Fruit fly (Drosophila melanogaster) whole organism, embryonic: ENCODE data around the gene CG31525.
A peak's percentile ranks its signal among the peaks of the same experiment; 100 is the strongest.

Experiments
- CG10366 ChIP-seq: fragments of 200-800 bp; sonication (Bioruptor generic); IDR thresholded peaks from 2 replicates; pipeline ENCODE4 v1.3.6; 2022; ENCODE audit warnings: missing biosample characterization, missing genetic modification characterization
- CG10462 ChIP-seq: fragments of 200-800 bp; sonication (Bioruptor generic); optimal IDR thresholded peaks from 2 replicates; lab custom pipeline; 2016; ENCODE audit warnings: missing biosample characterization, missing genetic modification characterization
- CG12155 ChIP-seq: fragments of 200-800 bp; sonication (Bioruptor generic); optimal IDR thresholded peaks from 3 replicates; lab custom pipeline; 2016; ENCODE audit warnings: missing biosample characterization, missing genetic modification characterization
- CG12219 ChIP-seq: fragments of 200-800 bp; sonication (Bioruptor generic); optimal IDR thresholded peaks from 3 replicates; lab custom pipeline; 2018; ENCODE audit warnings: missing biosample characterization, mild to moderate bottlenecking, missing genetic modification characterization
- CG12942 ChIP-seq: fragments of 200-800 bp; sonication (Bioruptor generic); optimal IDR thresholded peaks from 3 replicates; lab custom pipeline; 2016; ENCODE audit warnings: missing biosample characterization, missing genetic modification characterization
- CG14441 ChIP-seq: fragments of 200-800 bp; sonication (Bioruptor generic); IDR thresholded peaks from 2 replicates; pipeline ENCODE4 v1.3.6; 2022; ENCODE audit warnings: missing biosample characterization, missing genetic modification characterization
- CG14667 ChIP-seq: fragments of 200-800 bp; sonication (Bioruptor generic); IDR thresholded peaks from 2 replicates; pipeline ENCODE4 v1.3.6; 2022; ENCODE audit warnings: missing biosample characterization, missing genetic modification characterization
- CG14860 ChIP-seq: fragments of 200-800 bp; sonication (Bioruptor generic); IDR thresholded peaks from 3 replicates; pipeline ENCODE4 v1.3.6; 2022; ENCODE audit warnings: missing biosample characterization, missing genetic modification characterization; ENCODE audit not compliant: partially characterized antibody
- CG17186 ChIP-seq: fragments of 200-800 bp; sonication (Bioruptor generic); optimal IDR thresholded peaks from 3 replicates; lab custom pipeline; 2017; ENCODE audit warnings: missing biosample characterization, missing genetic modification reagents, missing genetic modification characterization
- CG17328 ChIP-seq: fragments of 200-800 bp; sonication (Bioruptor generic); IDR thresholded peaks from 2 replicates; pipeline ENCODE4 v1.3.6; 2022; ENCODE audit warnings: missing biosample characterization, missing genetic modification characterization
- CG1792 ChIP-seq: fragments of 200-800 bp; sonication (Bioruptor generic); optimal IDR thresholded peaks from 2 replicates; lab custom pipeline; 2016; ENCODE audit warnings: missing biosample characterization, missing genetic modification characterization
- CG18262 ChIP-seq: fragments of 200-800 bp; optimal IDR thresholded peaks from 3 replicates; lab custom pipeline; 2019; ENCODE audit warnings: missing biosample characterization, mild to moderate bottlenecking, missing genetic modification characterization, moderate library complexity
- CG34376 ChIP-seq: fragments of 200-800 bp; sonication (Bioruptor generic); optimal IDR thresholded peaks from 2 replicates; lab custom pipeline; 2018; ENCODE audit warnings: missing biosample characterization, mild to moderate bottlenecking, missing genetic modification characterization
- CG43689 ChIP-seq: fragments of 200-800 bp; sonication (Bioruptor generic); IDR thresholded peaks from 2 replicates; pipeline ENCODE4 v1.3.6; 2022; ENCODE audit warnings: missing biosample characterization, missing genetic modification characterization
- CG4424 ChIP-seq: fragments of 200-800 bp; sonication (Bioruptor generic); optimal IDR thresholded peaks from 3 replicates; lab custom pipeline; 2016; ENCODE audit warnings: missing biosample characterization, missing genetic modification characterization
- CG4707 ChIP-seq: fragments of 200-800 bp; sonication (Bioruptor generic); optimal IDR thresholded peaks from 2 replicates; lab custom pipeline; 2018; ENCODE audit warnings: missing biosample characterization, mild to moderate bottlenecking, missing genetic modification characterization, moderate library complexity
- CG4730 ChIP-seq: fragments of 200-800 bp; sonication (Bioruptor generic); IDR thresholded peaks from 2 replicates; pipeline ENCODE4 v1.3.6; 2022; ENCODE audit warnings: missing biosample characterization, missing genetic modification characterization
- CG6175 ChIP-seq: fragments of 200-800 bp; sonication (Bioruptor generic); IDR thresholded peaks from 3 replicates; pipeline ENCODE4 v1.3.6; 2022; ENCODE audit warnings: missing biosample characterization, missing genetic modification characterization
- CG6683 ChIP-seq: fragments of 200-800 bp; sonication (Bioruptor generic); optimal IDR thresholded peaks from 2 replicates; lab custom pipeline; 2017; ENCODE audit warnings: missing biosample characterization, mild to moderate bottlenecking, missing genetic modification characterization, missing genetic modification reagents
- CG7271 ChIP-seq: fragments of 200-800 bp; sonication (Bioruptor generic); optimal IDR thresholded peaks from 2 replicates; lab custom pipeline; 2018; ENCODE audit warnings: missing biosample characterization, mild to moderate bottlenecking, missing genetic modification characterization, moderate library complexity
- CG9437 ChIP-seq: fragments of 200-800 bp; sonication (Bioruptor generic); optimal IDR thresholded peaks from 2 replicates; lab custom pipeline; 2018; ENCODE audit warnings: missing biosample characterization, mild to moderate bottlenecking, missing genetic modification characterization
- CG9932 ChIP-seq: fragments of 200-800 bp; sonication (Bioruptor generic); IDR thresholded peaks from 2 replicates; pipeline ENCODE4 v1.3.6; 2022; ENCODE audit warnings: missing biosample characterization, missing genetic modification characterization
- CoRest ChIP-seq: fragments of 200-800 bp; sonication (Bioruptor generic); optimal IDR thresholded peaks from 3 replicates; lab custom pipeline; 2018; ENCODE audit warnings: missing biosample characterization, mild to moderate bottlenecking, missing genetic modification characterization, moderate library complexity
- ERR ChIP-seq: fragments of 200-800 bp; sonication (Bioruptor generic); optimal IDR thresholded peaks from 2 replicates; lab custom pipeline; 2016; ENCODE audit warnings: missing biosample characterization, missing genetic modification characterization
- Eip74EF ChIP-seq, 2 experiments: fragments of 200-800 bp in 1 of 2; fragments of >200 bp in 1 of 2; sonication (Bioruptor generic) in 1 of 2; optimal IDR thresholded peaks; 2 replicates each; lab custom pipeline; 2017 to 2019; ENCODE audit warnings: missing biosample characterization in 2 of 2, missing genetic modification characterization in 2 of 2, mild to moderate bottlenecking in 1 of 2, moderate library complexity in 1 of 2
- Fer1 ChIP-seq: fragments of 200-800 bp; sonication (Bioruptor generic); optimal IDR thresholded peaks from 2 replicates; lab custom pipeline; 2017; ENCODE audit warnings: missing biosample characterization, mild to moderate bottlenecking, missing genetic modification characterization
- Jarid2 ChIP-seq: fragments of 200-800 bp; sonication (Bioruptor generic); optimal IDR thresholded peaks from 3 replicates; lab custom pipeline; 2017; ENCODE audit warnings: mild to moderate bottlenecking, missing biosample characterization, missing genetic modification reagents, missing genetic modification characterization
- PHDP ChIP-seq: fragments of 200-800 bp; sonication (Bioruptor generic); optimal IDR thresholded peaks from 3 replicates; lab custom pipeline; 2018; ENCODE audit warnings: missing biosample characterization, mild to moderate bottlenecking, missing genetic modification characterization, moderate library complexity
- Taf1 ChIP-seq: fragments of 200-800 bp; sonication (Bioruptor generic); IDR thresholded peaks from 2 replicates; pipeline ENCODE4 v1.3.6; 2022; ENCODE audit warnings: missing biosample characterization, missing genetic modification characterization
- btn ChIP-seq: fragments of 200-800 bp; sonication (Bioruptor generic); optimal IDR thresholded peaks from 2 replicates; lab custom pipeline; 2016; ENCODE audit warnings: missing biosample characterization, missing genetic modification characterization
- chm ChIP-seq: fragments of 200-800 bp; sonication (Bioruptor generic); IDR thresholded peaks from 2 replicates; pipeline ENCODE4 v1.3.6; 2022; ENCODE audit warnings: missing biosample characterization, missing genetic modification characterization
- chn ChIP-seq: fragments of 200-800 bp; sonication (Bioruptor generic); optimal IDR thresholded peaks from 2 replicates; lab custom pipeline; 2016; ENCODE audit warnings: missing biosample characterization, missing genetic modification characterization
- crc ChIP-seq: fragments of 200-800 bp; sonication (Bioruptor generic); optimal IDR thresholded peaks from 2 replicates; lab custom pipeline; 2016; ENCODE audit warnings: missing biosample characterization, missing genetic modification characterization
- crol ChIP-seq: fragments of 200-800 bp; sonication (Bioruptor generic); IDR thresholded peaks from 2 replicates; pipeline ENCODE4 v1.3.6; 2022; ENCODE audit warnings: missing biosample characterization, missing genetic modification characterization
- dan ChIP-seq: fragments of 200-800 bp; sonication (Bioruptor generic); IDR thresholded peaks from 2 replicates; pipeline ENCODE4 v1.3.6; 2022; ENCODE audit warnings: missing biosample characterization, missing genetic modification characterization
- disco-r ChIP-seq: fragments of 200-800 bp; sonication (Bioruptor generic); optimal IDR thresholded peaks from 2 replicates; lab custom pipeline; 2016; ENCODE audit warnings: missing biosample characterization, missing genetic modification characterization
- dpn ChIP-seq, 2 experiments: fragments of 200-800 bp; sonication (Bioruptor generic); optimal IDR thresholded peaks; 3 replicates each; lab custom pipeline; 2016; ENCODE audit warnings: missing biosample characterization in 2 of 2, missing genetic modification characterization in 2 of 2
- exex ChIP-seq: fragments of 200-800 bp; sonication (Bioruptor generic); optimal IDR thresholded peaks from 4 replicates; lab custom pipeline; 2018; ENCODE audit warnings: missing biosample characterization, mild to moderate bottlenecking, missing genetic modification characterization, moderate library complexity
- jigr1 ChIP-seq: fragments of 200-800 bp; sonication (Bioruptor generic); IDR thresholded peaks from 3 replicates; pipeline ENCODE4 v1.3.6; 2022; ENCODE audit warnings: missing biosample characterization, missing genetic modification characterization
- otp ChIP-seq: fragments of 200-800 bp; sonication (Bioruptor generic); IDR thresholded peaks from 3 replicates; pipeline ENCODE4, ENCODE4 v1.3.6; 2022; ENCODE audit warnings: missing biosample characterization, missing genetic modification characterization
- pita ChIP-seq: fragments of 200-800 bp; sonication (Bioruptor generic); optimal IDR thresholded peaks from 2 replicates; lab custom pipeline; 2017; ENCODE audit warnings: missing biosample characterization, mild to moderate bottlenecking, missing genetic modification characterization
- run ChIP-seq: fragments of 200-800 bp; sonication (Bioruptor generic); optimal IDR thresholded peaks from 3 replicates; lab custom pipeline; 2018; ENCODE audit warnings: missing biosample characterization, mild to moderate bottlenecking, missing genetic modification characterization
- so ChIP-seq: fragments of 200-800 bp; sonication (Bioruptor generic); IDR thresholded peaks from 3 replicates; pipeline ENCODE4 v1.3.6; 2022; ENCODE audit warnings: missing biosample characterization, missing genetic modification characterization
- sob ChIP-seq: fragments of 200-800 bp; sonication (Bioruptor generic); IDR thresholded peaks from 2 replicates; pipeline ENCODE4 v1.3.6; 2022; ENCODE audit warnings: missing biosample characterization, missing genetic modification characterization
- sug ChIP-seq: fragments of 200-800 bp; optimal IDR thresholded peaks from 2 replicates; lab custom pipeline; 2019; ENCODE audit warnings: missing biosample characterization, mild to moderate bottlenecking, missing genetic modification characterization, moderate library complexity
- tgo ChIP-seq: fragments of 200-800 bp; sonication (Bioruptor generic); IDR thresholded peaks from 3 replicates; pipeline ENCODE4 v1.3.6; 2022; ENCODE audit warnings: missing biosample characterization, missing genetic modification characterization
- toy ChIP-seq: fragments of 200-800 bp; sonication (Bioruptor generic); IDR thresholded peaks from 2 replicates; pipeline ENCODE4 v1.3.6; 2022; ENCODE audit warnings: missing biosample characterization, missing genetic modification characterization
- wek ChIP-seq: fragments of 200-800 bp; sonication (Bioruptor generic); optimal IDR thresholded peaks from 3 replicates; lab custom pipeline; 2018; ENCODE audit warnings: missing biosample characterization, mild to moderate bottlenecking, missing genetic modification characterization, moderate library complexity
- z ChIP-seq: fragments of 200-800 bp; sonication (Bioruptor generic); IDR thresholded peaks from 3 replicates; pipeline ENCODE4 v1.3.6; 2022; ENCODE audit warnings: missing biosample characterization, missing genetic modification characterization

The CG31525 gene

DNA sequence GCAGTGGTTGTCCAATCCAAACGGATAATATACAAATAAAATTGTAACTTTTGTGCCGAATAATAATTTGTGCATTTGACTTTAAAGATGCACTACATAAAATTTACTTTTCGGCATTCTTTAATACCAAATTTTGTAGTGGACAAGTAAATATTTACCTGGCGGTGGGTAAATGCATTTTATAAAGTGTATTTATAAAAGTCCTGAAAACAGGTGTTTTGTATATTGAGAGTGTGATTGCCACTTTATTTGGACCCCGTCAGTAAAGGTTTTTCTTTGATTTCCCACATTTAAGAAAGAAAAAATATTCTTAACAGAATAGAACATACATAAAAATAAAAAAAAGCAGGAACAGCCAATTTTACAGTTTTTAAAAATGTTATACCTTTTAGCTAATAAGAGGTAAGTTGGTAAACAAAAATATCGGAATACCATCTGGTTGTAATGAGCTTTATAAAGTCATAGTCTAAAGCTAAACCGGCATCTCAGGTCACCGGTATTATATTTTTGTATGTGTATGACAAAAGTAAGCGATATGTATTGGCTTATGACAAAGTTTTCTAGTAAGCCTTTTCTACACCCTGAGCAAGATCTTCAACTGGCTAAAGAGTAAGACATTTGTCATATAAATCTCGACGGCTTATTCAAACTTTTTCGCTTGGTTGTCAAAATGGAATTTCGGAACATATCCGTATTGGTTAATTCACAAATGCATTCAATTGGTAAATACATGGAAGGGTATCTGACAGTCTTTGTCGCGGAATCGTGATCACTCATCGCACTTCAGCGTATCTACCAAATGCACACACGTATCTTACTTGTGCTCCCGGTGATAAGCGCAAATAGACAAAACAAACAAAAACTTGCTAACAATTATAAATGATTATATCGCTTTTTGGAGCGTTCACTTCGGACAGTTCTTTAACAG lies 31.9 kb upstream of the CG31525 start (continued):
- peak; percentile 77 for TF ChIP-seq CG4424 (GFP tag; lab: Kevin White, UChicago)
- no peak for TF ChIP-seq pita (GFP tag; lab: Kevin White, UChicago)
- peak; percentile 67 for TF ChIP-seq CG14667
- peak; percentile 86 for TF ChIP-seq ERR (GFP tag; lab: Kevin White, UChicago)
- peak; percentile 91 for TF ChIP-seq CG10366
- TF ChIP-seq CG18262 (tag; lab: Kevin White, UChicago), result peak; percentile 89
- TF ChIP-seq btn (GFP tag; lab: Kevin White, UChicago), result peak; percentile 82
- peak; percentile 63; the same call in 1 of the 3 replicates for TF ChIP-seq CG6175 (GFP tag; lab: Robert Waterston, UW)
- TF ChIP-seq chn, result peak; percentile 85
- peak; percentile 66 for TF ChIP-seq CG6683 (GFP tag; lab: Kevin White, UChicago)
- TF ChIP-seq chm (GFP tag; lab: Robert Waterston, UW), result peak; percentile 17; the same call in 1 of the 2 replicates
- TF ChIP-seq CG1792 (GFP tag; lab: Kevin White, UChicago), result peak; percentile 90
- peak in 1 of 2 experiments; percentile 85 for TF ChIP-seq Eip74EF (GFP tag; optimal IDR thresholded peaks at IDR 0.05; lab: Kevin White, UChicago)
- TF ChIP-seq z, result no peak
- TF ChIP-seq wek (GFP tag; lab: Kevin White, UChicago), result peak; percentile 52
- peak; percentile 91 for TF ChIP-seq CoRest (tag; lab: Kevin White, UChicago)
- TF ChIP-seq CG9437 (GFP tag; lab: Kevin White, UChicago), result peak; percentile 75
- peak; percentile 66 for TF ChIP-seq CG12942 (GFP tag; lab: Kevin White, UChicago)
- peak; percentile 84 for TF ChIP-seq CG17328 (GFP tag; lab: Robert Waterston, UW)
- TF ChIP-seq CG14441 (GFP tag; lab: Robert Waterston, UW), result peak; percentile 92
- TF ChIP-seq Fer1 (GFP tag; lab: Kevin White, UChicago), result peak; percentile 90
- peak; percentile 15 for TF ChIP-seq CG7271
- TF ChIP-seq dan (GFP tag; lab: Robert Waterston, UW), result no peak
- peak; percentile 77 for TF ChIP-seq sug
- TF ChIP-seq crc (GFP tag; lab: Kevin White, UChicago), result peak; percentile 80
- no peak for TF ChIP-seq Jarid2
- peak; percentile 80; the same call in 2 of the 3 replicates for TF ChIP-seq so
- TF ChIP-seq Taf1, result peak; percentile 70; the same call in 1 of the 2 replicates
- peak; percentile 69 for TF ChIP-seq run (tag; lab: Kevin White, UChicago)
- peak; percentile 70 for TF ChIP-seq CG34376 (GFP tag; lab: Kevin White, UChicago)
- peak; percentile 70 for TF ChIP-seq CG43689 (GFP tag; lab: Robert Waterston, UW)
- TF ChIP-seq sob (GFP tag; lab: Robert Waterston, UW), result peak; percentile 88
- TF ChIP-seq disco-r (GFP tag; lab: Kevin White, UChicago), result peak; percentile 87
- TF ChIP-seq CG12219 (GFP tag; lab: Kevin White, UChicago), result peak; percentile 91
- TF ChIP-seq CG17186 (GFP tag; lab: Kevin White, UChicago), result peak; percentile 30
- peak; percentile 52 for TF ChIP-seq CG4707 (GFP tag; lab: Kevin White, UChicago)
- TF ChIP-seq tgo, result peak; percentile 89
- TF ChIP-seq CG14860 (GFP tag; lab: Robert Waterston, UW), result no peak
- TF ChIP-seq jigr1 (GFP tag; lab: Robert Waterston, UW), result 0 out of 3 replicates have a peak, but pooled peaks have one; percentile 50
- TF ChIP-seq crol (GFP tag; lab: Robert Waterston, UW), result no peak
- TF ChIP-seq PHDP, result peak; percentile 90
- peak; percentile 86 to 91 for TF ChIP-seq dpn (GFP tag; optimal IDR thresholded peaks at IDR 0.05; lab: Kevin White, UChicago)
- TF ChIP-seq CG12155 (GFP tag; lab: Kevin White, UChicago), result peak; percentile 84
- TF ChIP-seq otp (GFP tag; lab: Robert Waterston, UW), result peak; percentile 75; the same call in 2 of the 3 replicates
- TF ChIP-seq exex (tag; lab: Kevin White, UChicago), result peak; percentile 78
- peak; percentile 44 for TF ChIP-seq CG10462 (GFP tag; lab: Kevin White, UChicago)
- no peak for TF ChIP-seq toy
- peak; percentile 76 for TF ChIP-seq CG9932 (GFP tag; lab: Robert Waterston, UW)
- TF ChIP-seq CG4730 (GFP tag; lab: Robert Waterston, UW), result peak; percentile 83
